Fruit fly (Drosophila melanogaster) whole organism, wandering third instar larva: Measurements from ENCODE around the gene mRpL17.

ENCODE experiments used
- CrebA ChIP-seq: fragments of 200-800 bp; sonication (Bioruptor generic); optimal IDR thresholded peaks from 2 replicates; lab custom pipeline; 2016; ENCODE audit warnings: missing biosample characterization, mild to moderate bottlenecking, missing genetic modification characterization, borderline replicate concordance
- Dfd ChIP-seq: fragments of >200 bp; optimal IDR thresholded peaks from 2 replicates; lab custom pipeline; 2017; ENCODE audit warnings: missing biosample characterization, missing genetic modification characterization
- Jra ChIP-seq: sonication (Bioruptor generic); optimal IDR thresholded peaks from 2 replicates; lab custom pipeline; 2016; ENCODE audit warnings: missing biosample characterization, missing genetic modification characterization
- Mio ChIP-seq: sonication (Bioruptor generic); optimal IDR thresholded peaks from 2 replicates; lab custom pipeline; 2016; ENCODE audit warnings: missing biosample characterization, missing genetic modification characterization
- h ChIP-seq: fragments of 200-800 bp; sonication (Bioruptor generic); optimal IDR thresholded peaks from 3 replicates; lab custom pipeline; 2016; ENCODE audit warnings: missing biosample characterization, mild to moderate bottlenecking, missing genetic modification characterization
- jim ChIP-seq: fragments of 175-275, 200-325 bp; sonication (Bioruptor generic); optimal IDR thresholded peaks from 2 replicates; lab custom pipeline; 2016; ENCODE audit warnings: missing biosample characterization, mild to moderate bottlenecking, missing genetic modification characterization
- lola ChIP-seq: fragments of >200 bp; optimal IDR thresholded peaks from 2 replicates; lab custom pipeline; 2017; ENCODE audit warnings: missing biosample characterization, missing genetic modification characterization
- pan ChIP-seq: fragments of >200 bp; optimal IDR thresholded peaks from 2 replicates; lab custom pipeline; 2017
- psq ChIP-seq: fragments of 200-800 bp; sonication (Bioruptor generic); optimal IDR thresholded peaks from 3 replicates; lab custom pipeline; 2017; ENCODE audit warnings: missing biosample characterization, mild to moderate bottlenecking, missing genetic modification characterization, moderate library complexity
- rgr ChIP-seq: fragments of 200-800 bp; sonication (Bioruptor generic); optimal IDR thresholded peaks from 3 replicates; lab custom pipeline; 2016; ENCODE audit warnings: missing biosample characterization, mild to moderate bottlenecking, missing genetic modification characterization

dm6 chr3L:231504-231903 is 33.1 kb upstream of the mRpL17 start, which contains the start of gene CG42846:
- no peak for TF ChIP-seq CrebA
- no peak for TF ChIP-seq jim (GFP tag; lab: Kevin White, UChicago)
- no peak for TF ChIP-seq Dfd (GFP tag; lab: Kevin White, UChicago)
- TF ChIP-seq psq (GFP tag; lab: Kevin White, UChicago) = no peak
- no peak for TF ChIP-seq h (GFP tag; lab: Kevin White, UChicago)
- TF ChIP-seq pan = no peak
- TF ChIP-seq rgr = no peak
- no peak for TF ChIP-seq lola (GFP tag; lab: Kevin White, UChicago)
- no peak for TF ChIP-seq Mio
- TF ChIP-seq Jra (GFP tag; lab: Kevin White, UChicago) = no peak
